Fruit fly (Drosophila melanogaster) ovary, adult (tissue): ENCODE measurements around the gene beat-IIIa.

Experiments used
- CG17801 ChIP-seq: fragments of 200-800 bp; optimal IDR thresholded peaks from 2 replicates; lab custom pipeline; 2019; ENCODE audit warnings: missing biosample characterization, mild to moderate bottlenecking, missing genetic modification characterization, moderate library complexity; ENCODE audit not compliant: partially characterized antibody

Gene beat-IIIa

DNA sequence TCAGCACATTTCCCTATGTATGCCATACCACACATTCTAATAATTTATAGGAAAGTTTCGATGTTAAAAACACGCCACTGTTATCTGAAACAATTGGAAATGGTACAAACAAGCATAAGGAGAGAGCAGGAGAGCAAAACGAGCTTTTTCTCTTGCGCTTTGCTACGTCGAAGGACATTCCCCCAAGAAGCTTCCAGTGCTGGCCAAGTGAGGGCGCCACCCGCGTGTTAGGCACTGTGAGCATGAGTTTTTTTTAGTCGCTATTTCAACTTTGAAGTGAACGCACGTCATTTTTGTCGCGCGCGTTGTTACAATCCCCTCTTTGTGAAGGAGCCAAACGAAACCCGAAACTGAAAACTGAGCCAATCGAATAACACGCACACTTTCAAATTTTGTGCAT lies at the start of gene beat-IIIa, which contains the start of gene CG34106:
TSS of gene beat-IIIa (plus strand) at position 230 of the 400 bp plus-strand sequence.
TSS of gene CG34106 (plus strand) at position 230 of the 400 bp plus-strand sequence.
- no peak for TF ChIP-seq CG17801 (GFP tag; lab: Kevin White, UChicago)

DNA sequence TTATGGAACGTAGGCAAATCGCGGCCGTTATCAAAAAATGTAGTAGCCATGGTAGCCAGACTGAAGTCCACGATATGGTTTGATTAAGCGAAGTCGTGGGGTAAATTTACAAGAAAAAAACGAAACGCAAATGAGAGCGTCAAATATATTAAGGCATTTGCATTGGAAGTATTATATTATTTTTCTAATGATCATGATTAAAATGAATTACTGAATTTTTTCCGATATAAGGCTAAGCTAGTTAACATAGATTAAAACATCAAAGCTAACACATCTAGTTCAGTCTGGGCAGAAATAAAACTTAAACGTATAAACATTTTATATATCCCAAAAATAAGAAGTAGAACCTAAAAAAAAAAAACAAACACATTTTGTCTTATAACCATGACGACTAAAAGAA lies 43.5 kb upstream of the beat-IIIa start, which contains the start of gene CG12620:
TSS of gene CG12620 (plus strand) at position 301 of the 400 bp plus-strand sequence.
- no peak for TF ChIP-seq CG17801 (GFP tag; lab: Kevin White, UChicago)

DNA sequence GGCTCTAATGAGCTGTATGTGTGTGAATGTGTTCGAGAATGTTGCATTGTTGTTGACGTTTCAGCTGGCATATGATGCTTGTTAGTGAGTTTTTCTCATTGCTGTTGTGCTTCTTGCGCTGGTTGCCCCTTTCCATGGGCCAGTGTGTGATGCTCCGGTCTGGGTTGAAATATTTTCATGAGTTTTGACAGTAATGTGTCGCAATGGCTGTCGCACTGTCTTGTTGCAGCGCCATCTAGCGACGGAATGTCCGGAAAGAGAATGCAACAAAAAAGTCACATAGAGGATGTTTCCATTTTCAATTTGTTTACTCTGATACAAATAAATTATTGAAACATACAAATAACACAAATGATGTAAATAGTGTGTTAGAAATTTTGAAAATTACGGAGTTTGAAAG lies 38.1 kb upstream of the beat-IIIa start:
- TF ChIP-seq CG17801 (GFP tag; lab: Kevin White, UChicago): no peak

DNA sequence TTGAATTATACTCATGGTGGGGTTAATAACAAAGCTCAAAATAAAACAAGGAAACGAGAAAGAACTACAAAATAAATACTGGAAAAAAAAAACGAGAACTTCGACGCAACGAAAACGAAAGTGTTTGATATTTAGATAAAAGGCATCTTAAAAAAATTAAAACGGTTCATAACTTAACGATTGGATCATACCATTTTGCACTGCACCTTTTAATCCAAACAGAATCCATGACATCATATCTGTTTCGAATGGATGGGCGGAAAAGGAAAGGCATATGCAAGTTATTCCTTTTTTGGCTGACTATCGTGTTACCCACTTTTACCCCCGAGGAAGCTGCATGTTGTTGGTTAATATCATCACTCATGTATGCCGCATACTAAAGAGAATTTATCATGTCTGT lies 5.0 kb upstream of the beat-IIIa start, which contains the start of gene CG31784:
TSS of gene CG31784 (minus strand) at position 101 of the 400 bp plus-strand sequence.
- no peak for TF ChIP-seq CG17801 (GFP tag; lab: Kevin White, UChicago)

DNA sequence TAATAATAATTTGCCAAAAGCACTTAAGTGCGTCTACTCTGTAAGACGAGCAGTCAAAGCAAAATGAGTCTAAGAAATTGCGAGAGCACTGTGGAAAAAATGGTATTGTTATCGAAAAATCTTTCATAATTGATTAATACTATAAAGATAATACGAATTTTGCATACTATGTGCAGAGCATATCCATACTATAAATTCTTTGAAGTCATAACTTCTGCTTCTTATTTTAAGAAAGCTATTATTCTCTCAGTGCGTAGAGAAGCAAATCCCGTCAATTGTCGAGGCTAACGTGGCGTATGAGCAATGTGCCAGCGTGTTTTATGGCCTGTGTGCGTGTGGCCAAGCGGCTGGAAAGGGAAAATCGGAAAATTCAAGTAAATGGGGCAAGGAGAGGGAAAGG lies 28.8 kb downstream of the beat-IIIa start:
- no peak for TF ChIP-seq CG17801 (GFP tag; lab: Kevin White, UChicago)

DNA sequence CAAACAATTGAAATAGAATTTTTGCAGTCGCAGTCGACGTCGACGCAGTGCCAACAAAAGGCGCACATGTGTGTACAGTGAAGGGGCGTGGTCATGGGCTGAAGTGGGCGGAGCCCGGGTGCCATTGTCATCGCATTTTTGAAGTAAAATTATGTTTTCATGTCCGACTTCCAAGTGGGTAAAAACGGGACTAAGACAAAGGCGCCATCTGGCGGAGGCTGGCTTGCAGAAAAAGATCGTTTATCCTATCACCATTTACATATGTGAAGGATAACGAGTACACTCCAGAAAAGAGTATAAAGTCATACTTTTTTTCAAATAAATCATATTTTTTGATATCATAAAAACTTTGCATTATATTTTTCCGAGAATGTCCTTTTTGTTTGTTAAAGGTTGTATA lies 32.5 kb downstream of the beat-IIIa start:
- no peak for TF ChIP-seq CG17801 (GFP tag; lab: Kevin White, UChicago)

DNA sequence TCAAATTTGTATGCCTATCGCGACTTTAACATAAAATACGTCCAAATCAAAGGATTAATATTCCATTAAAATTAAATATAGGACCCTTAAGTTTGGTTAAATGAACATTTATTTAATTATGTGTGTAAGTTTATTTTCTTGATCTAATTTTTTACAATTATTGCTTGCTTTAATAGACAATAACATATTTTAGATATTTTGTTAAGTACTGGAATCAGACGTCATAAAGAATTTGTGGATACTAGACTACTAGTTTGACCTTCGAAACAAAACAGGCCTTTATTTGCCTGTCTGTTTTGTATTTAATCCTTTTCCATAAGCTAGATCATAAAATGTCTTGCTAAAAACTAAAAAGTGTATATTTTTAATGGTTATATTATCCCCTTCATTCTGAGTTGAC lies 42.4 kb downstream of the beat-IIIa start, which contains the start of gene CG34169:
TSS of gene CG34169 (plus strand) at position 301 of the 400 bp plus-strand sequence.
- no peak for TF ChIP-seq CG17801 (GFP tag; lab: Kevin White, UChicago)

DNA sequence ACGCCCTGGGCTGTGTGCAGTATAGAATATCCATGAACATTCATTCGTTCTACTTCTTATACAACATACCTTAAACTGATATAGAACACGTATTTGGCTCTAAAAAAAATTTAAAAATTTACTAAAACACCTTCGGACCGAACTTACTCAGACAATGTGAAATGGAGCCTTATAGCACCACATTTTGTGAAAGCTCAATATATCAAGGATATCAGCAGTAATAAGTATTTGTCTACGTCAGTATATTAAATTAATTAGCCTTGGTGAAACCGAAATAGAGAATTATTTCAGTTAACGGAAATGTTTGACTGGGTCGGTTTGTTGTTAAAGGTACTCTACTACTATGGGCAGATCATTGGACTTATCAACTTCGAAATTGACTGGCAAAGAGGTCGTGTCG lies 45.5 kb downstream of the beat-IIIa start, which contains the start of gene Gr36a:
TSS of gene Gr36a (plus strand) at position 301 of the 400 bp plus-strand sequence.
- TF ChIP-seq CG17801 (GFP tag; lab: Kevin White, UChicago): no peak

DNA sequence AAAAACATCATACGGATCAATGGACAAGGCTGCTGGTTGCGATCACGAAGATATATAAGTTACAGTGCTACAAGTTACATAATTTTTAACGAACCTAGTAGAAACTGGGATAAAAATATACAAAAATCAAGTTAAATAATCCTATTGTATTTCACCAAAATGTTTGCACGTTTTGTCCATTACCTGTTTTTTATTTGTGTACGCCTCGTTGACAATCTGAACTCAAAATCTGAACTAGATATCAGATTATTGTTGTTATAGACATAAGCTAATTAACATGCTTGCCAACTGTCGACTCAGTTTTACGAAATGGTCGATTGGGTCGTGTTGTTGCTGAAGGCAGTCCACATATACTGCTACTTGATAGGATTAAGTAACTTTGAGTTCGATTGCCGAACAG lies 47.6 kb downstream of the beat-IIIa start, which contains the start of gene Gr36b:
TSS of gene Gr36b (plus strand) at position 301 of the 400 bp plus-strand sequence.
- TF ChIP-seq CG17801 (GFP tag; lab: Kevin White, UChicago): no peak

DNA sequence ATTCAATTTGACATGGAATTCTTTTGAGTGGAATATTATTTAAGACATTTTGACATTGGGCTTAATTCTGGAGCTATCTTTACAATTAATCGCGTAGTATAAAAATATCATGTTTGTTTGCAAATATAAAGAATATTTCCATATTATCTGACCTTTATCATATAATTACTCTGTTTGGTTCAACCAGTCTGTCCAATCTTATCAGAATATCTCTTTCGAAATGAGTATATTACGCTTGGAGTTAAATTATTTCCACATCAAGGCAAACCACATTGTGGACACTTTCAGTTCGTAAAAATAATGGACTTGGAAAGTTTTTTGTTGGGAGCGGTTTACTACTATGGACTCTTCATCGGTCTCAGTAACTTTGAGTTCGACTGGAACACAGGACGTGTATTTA lies 49.2 kb downstream of the beat-IIIa start, which contains the start of gene Gr36c:
TSS of gene Gr36c (plus strand) at position 301 of the 400 bp plus-strand sequence.
- no peak for TF ChIP-seq CG17801 (GFP tag; lab: Kevin White, UChicago)

DNA sequence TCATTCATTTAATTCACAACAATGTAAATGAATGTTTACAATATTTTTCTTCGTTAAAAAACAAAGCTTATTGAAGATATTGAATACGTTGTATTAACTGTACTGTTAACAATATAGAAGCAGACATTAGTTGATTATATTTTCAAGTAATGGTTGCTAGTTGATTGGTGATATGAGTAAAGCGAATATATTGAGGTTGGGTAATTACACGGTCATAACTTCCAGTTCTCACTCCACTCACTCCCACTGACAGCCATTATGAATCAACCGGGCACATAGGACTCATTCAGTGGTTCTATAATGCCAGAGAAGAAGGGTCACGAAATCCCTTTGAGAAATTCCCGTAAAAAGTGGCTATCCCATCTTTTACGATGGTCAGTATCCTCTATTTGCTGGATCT lies 50.8 kb downstream of the beat-IIIa start, which contains the start of gene Grl36a:
TSS of gene Grl36a (plus strand) at position 301 of the 400 bp plus-strand sequence.
- TF ChIP-seq CG17801 (GFP tag; lab: Kevin White, UChicago): no peak

DNA sequence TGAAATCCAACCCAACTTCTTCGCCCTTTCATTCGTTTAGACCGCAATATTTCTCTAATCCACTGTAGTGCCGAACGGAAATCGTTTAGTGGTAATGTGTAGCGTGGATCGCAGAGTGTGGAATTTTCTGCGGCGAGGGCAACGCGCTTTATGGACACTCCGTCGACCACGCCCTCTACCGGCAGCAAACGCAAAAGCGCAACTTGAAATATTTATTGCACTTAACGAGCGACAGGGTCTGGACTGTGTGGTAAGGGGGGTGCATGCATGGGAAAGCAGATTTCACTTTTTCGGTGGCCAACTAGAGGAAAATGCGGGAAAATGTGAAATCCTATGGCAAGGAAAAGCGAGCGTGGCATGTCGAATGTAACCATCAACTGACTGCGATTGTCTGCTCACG lies 64.4 kb downstream of the beat-IIIa start:
- no peak for TF ChIP-seq CG17801 (GFP tag; lab: Kevin White, UChicago)

DNA sequence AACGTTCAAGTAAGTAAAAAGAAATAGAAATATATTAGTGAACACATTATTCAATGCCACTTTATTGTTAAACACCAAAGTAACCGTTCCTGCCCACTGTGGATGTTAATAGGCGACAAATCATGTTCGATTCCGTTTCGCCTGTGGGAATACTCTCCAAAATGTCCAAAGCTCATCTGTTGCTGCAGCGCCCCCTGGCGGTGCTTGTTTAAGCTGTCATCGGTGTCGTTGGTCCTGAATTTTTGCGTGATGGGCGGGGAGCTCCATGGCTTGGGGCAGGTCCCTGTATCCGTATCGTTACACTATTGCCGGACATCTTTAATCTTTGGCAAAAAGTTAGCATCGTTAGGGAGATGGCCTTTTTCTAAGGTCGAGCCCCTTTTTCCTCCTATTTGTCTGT lies 71.0 kb downstream of the beat-IIIa start:
- TF ChIP-seq CG17801 (GFP tag; lab: Kevin White, UChicago): no peak

DNA sequence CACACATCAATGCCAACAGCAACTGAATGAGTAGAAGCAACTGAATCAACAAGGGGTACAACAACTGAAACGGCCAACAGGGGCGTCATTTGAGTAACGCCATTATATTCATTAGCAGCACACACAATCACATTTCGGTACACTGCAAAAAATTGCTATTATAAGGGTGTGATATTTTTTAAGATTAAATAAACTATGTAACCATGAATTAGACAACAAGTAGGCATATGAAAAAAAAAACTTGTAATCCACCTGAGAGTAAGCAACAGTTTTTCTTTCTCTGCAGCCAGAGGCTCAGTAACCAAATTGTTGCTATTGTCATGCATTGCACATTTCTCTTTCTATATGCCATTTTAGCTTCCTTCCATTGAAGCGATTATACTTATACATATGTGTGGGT lies 73.0 kb downstream of the beat-IIIa start:
- TF ChIP-seq CG17801 (GFP tag; lab: Kevin White, UChicago): no peak

DNA sequence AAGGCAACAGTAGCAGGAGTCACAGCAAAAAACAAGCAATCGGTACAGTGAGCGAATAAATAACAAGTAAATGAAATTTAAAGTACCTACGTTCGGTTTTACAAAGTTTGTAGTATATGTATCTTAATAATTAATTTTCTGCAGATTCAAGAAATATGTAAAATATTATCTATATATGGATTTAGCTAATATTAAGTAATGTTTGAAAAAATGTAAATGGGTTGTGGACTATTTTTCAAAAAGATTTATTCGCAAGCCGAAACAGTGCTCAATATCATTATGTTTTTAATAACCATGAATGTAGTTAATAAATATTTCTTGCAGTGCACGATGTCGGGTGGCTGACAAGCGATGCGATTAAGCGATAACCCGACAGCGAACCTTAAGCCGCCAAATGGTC lies 76.2 kb downstream of the beat-IIIa start:
- TF ChIP-seq CG17801 (GFP tag; lab: Kevin White, UChicago): no peak

DNA sequence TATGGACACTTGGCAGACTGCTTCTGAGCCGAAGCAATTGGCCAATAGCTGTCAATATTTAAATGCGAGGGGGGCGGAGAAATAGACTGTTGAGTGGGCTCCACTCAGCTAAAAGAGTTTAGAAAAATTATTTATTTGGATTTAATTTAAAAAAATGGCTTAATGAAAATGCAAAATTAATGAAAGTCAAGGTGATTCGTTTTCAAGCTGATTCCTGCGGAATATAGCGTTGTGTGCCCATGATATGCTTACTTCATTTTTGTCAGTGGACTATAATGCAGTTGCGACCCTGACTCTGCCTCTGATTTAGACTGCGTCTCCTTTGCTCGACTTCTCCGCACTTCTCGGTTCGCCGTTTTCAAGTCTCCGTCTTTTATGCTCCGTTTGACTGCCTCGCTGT lies 86.0 kb downstream of the beat-IIIa start:
- no peak for TF ChIP-seq CG17801 (GFP tag; lab: Kevin White, UChicago)
